Worm (Caenorhabditis elegans) whole organism, L1 larva: ENCODE results near the gene clec-258.

Experiments
- C34B4.2 ChIP-seq: sonication (generic microtip); optimal IDR thresholded peaks from 2 replicates; lab custom pipeline; 2017; ENCODE audit warnings: mild to moderate bottlenecking, missing genetic modification characterization, missing compliant biosample characterization
- ama-1 ChIP-seq: fragments of 150-350 bp; optimal IDR thresholded peaks from 2 replicates; lab custom pipeline; 2014
- blmp-1 ChIP-seq: fragments of 150-350 bp; optimal IDR thresholded peaks from 2 replicates; lab custom pipeline; 2014; ENCODE audit warnings: missing biosample characterization, missing genetic modification characterization
- mef-2 ChIP-seq: fragments of 150-350 bp; optimal IDR thresholded peaks from 2 replicates; lab custom pipeline; 2014; ENCODE audit warnings: missing biosample characterization, missing genetic modification characterization
- mep-1 ChIP-seq: fragments of 150-350 bp; optimal IDR thresholded peaks from 2 replicates; lab custom pipeline; 2014; ENCODE audit warnings: missing biosample characterization, missing genetic modification characterization
- nhr-11 ChIP-seq: fragments of 150-350 bp; optimal IDR thresholded peaks from 2 replicates; lab custom pipeline; 2014; ENCODE audit warnings: missing biosample characterization, missing genetic modification characterization
- sup-37 ChIP-seq: fragments of 200-800 bp; sonication (Bioruptor generic); optimal IDR thresholded peaks from 2 replicates; lab custom pipeline; 2018; ENCODE audit warnings: mild to moderate bottlenecking, missing genetic modification characterization, missing compliant biosample characterization
- ztf-11 ChIP-seq, 2 experiments: sonication (generic microtip); optimal IDR thresholded peaks; 2 replicates each; lab custom pipeline; 2016 to 2017; ENCODE audit warnings: missing genetic modification characterization in 2 of 2, missing biosample characterization in 1 of 2, missing compliant biosample characterization in 1 of 2

ce11 chrV:19836142-19836541 is 47.9 kb downstream of the clec-258 start, which contains the start of gene srw-38:
- TF ChIP-seq mef-2 (tag; lab: Kevin White, UChicago) (no peak), blmp-1 (tag; lab: Kevin White, UChicago) (no peak), ama-1 (no peak), ztf-11 (tag; optimal IDR thresholded peaks at IDR 0.05; lab: Kevin White, UChicago) (no peak), C34B4.2 (tag; lab: Kevin White, UChicago) (no peak), mep-1 (no peak), sup-37 (no peak), nhr-11 (no peak)
